Worm (Caenorhabditis elegans) whole organism, dauer: ENCODE data around the gene F42C5.6.

ENCODE experiments used
- unc-62 ChIP-seq: sonication (generic microtip); optimal IDR thresholded peaks from 2 replicates; lab custom pipeline; 2017; ENCODE audit warnings: missing biosample characterization, missing genetic modification reagents, missing genetic modification characterization

Gene F42C5.6

ce11 chrIV:7274969-7275548, 33.8 kb downstream of the F42C5.6 start:
- no peak for TF ChIP-seq unc-62

ce11 chrIV:7263137-7263536, 45.7 kb downstream of the F42C5.6 start, which contains the start of gene glb-2:
Gene glb-2, minus strand, starts transcription at chrIV:7263237.
- TF ChIP-seq unc-62: no peak

- no peak for TF ChIP-seq unc-62
Observed at ce11 chrIV:7260587-7260986, 48.3 kb downstream of the F42C5.6 start, which contains the start of gene C06E4.3. Gene C06E4.3, plus strand, starts transcription at chrIV:7260875.
